Worm (Caenorhabditis elegans) whole organism, young adult: ENCODE measurements around the gene ugt-33.

Experiments used
- dox-1 ChIP-seq: fragments of 200-800 bp; sonication (Bioruptor generic); IDR thresholded peaks from 2 replicates; pipeline ENCODE4 v1.3.6; 2022; ENCODE audit warnings: missing genetic modification reagents, missing genetic modification characterization, missing compliant biosample characterization
- snpc-4 ChIP-seq, 5 experiments: fragments of 150-350 bp in 1 of 5; sonication (generic microtip) in 4 of 5; optimal IDR thresholded peaks; 2 replicates each; lab custom pipeline; 2014 to 2018; ENCODE audit warnings: missing genetic modification characterization in 5 of 5, missing biosample characterization in 3 of 5, antibody characterized with exemption in 2 of 5, mild to moderate bottlenecking in 2 of 5, missing compliant biosample characterization in 2 of 5, missing genotype in 2 of 5, moderate library complexity in 2 of 5, missing genetic modification reagents in 1 of 5
- unc-62 ChIP-seq: fragments of 150-350 bp; optimal IDR thresholded peaks from 2 replicates; lab custom pipeline; 2014; ENCODE audit warnings: missing biosample characterization, missing genetic modification reagents, missing genetic modification characterization

DNA sequence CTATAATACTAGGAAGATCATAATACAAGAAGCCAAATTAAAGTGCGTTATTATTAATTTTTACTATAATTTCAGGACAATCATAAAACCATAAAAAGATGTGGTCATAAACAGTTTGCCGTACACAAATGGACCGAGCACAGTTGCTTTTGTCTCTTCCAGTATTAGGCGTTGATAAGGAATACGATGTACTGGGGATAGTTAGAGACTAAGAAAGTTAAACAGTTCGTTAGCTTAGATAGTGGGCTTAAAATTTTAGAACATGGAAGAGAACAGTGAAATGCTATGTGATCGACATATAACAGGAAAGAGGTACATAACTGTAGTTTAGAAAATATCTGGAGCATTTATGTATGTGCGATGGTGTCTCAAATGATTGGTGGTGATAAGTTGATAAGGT, 7.8 kb upstream of the ugt-33 start:
- TF ChIP-seq unc-62 (GFP tag; lab: Kevin White, UChicago) (no peak), snpc-4 (GFP tag; optimal IDR thresholded peaks at IDR 0.05; lab: Kevin White, UChicago) (no peak), snpc-4 (tag; optimal IDR thresholded peaks at IDR 0.05; lab: Kevin White, UChicago) (no peak), dox-1 (no peak)
